Worm (Caenorhabditis elegans): ENCODE measurements around the gene klp-13.
A peak's percentile ranks its signal among the peaks of the same experiment; 100 is the strongest.

DNA sequence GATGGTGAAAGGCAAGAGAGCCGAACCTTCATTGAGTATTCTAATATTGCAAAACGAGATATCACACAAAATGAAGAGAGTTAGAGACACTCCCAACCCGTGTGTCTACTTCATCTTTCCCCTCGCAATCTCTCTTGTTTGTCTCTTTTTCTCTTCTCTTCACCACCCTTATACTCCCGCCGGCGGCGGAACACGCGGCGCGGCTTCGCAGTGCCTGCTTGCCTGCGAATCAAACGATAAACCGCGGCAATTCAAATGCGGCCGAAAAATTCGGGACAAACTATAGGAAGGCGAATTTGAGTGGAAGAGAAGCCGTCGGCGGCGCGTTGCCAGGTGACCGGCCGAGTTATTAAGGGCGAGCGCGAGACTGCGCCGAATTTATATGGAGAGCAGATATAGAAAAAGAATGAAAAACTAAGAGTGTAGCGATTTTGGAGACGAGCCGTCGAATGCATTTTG, at the start of gene klp-13:
- peak; percentile 41; the same call in 1 of the 2 replicates for TF ChIP-seq flt-1 (GFP tag; IDR thresholded peaks at IDR 0.05)
- peak; percentile 54; the same call in 1 of the 2 replicates for TF ChIP-seq ztf-23 (GFP tag; IDR thresholded peaks at IDR 0.05)
- TF ChIP-seq klf-2 (GFP tag; conservative IDR thresholded peaks at IDR 0.05), result no peak
- TF ChIP-seq tab-1 (GFP tag; IDR thresholded peaks at IDR 0.05), result no peak
- peak; percentile 91 for TF ChIP-seq cog-1 (tag; optimal IDR thresholded peaks at IDR 0.05)
- peak; percentile 62; the same call in 1 of the 2 replicates for TF ChIP-seq ztf-29 (GFP tag; IDR thresholded peaks at IDR 0.05)
- no peak for TF ChIP-seq med-1 (GFP tag; optimal IDR thresholded peaks at IDR 0.05; ENCODE audit: insufficient read depth)

Measured in whole organism, midembryonic.